Fruit fly (Drosophila melanogaster): ENCODE results near the gene CG8679.

The CG8679 gene

dm6 chr2L:21198633-21199264 is 19.6 kb downstream of the CG8679 start, which contains the start of gene Ret:
Ret (minus strand) TSS chr2L:21198762.
- TF ChIP-seq YL-1 (GFP tag; optimal IDR thresholded peaks at IDR 0.05) = no peak
- TF ChIP-seq CG15696 (tag; optimal IDR thresholded peaks at IDR 0.05) = peak; percentile 35
- TF ChIP-seq fd64A (GFP tag; optimal IDR thresholded peaks at IDR 0.05) = no peak
- no peak for TF ChIP-seq sna (GFP tag; IDR thresholded peaks at IDR 0.05; ENCODE audit: partially characterized antibody)
- TF ChIP-seq Dek (tag; optimal IDR thresholded peaks at IDR 0.05) = no peak
- no peak for TF ChIP-seq lmd (GFP tag; IDR thresholded peaks at IDR 0.05)
- no peak for TF ChIP-seq CG3847 (GFP tag; IDR thresholded peaks at IDR 0.05)
- no peak for TF ChIP-seq HLH4C (GFP tag; IDR thresholded peaks at IDR 0.05; ENCODE audit: partially characterized antibody)
- peak; percentile 11 for TF ChIP-seq CG1529 (GFP tag; optimal IDR thresholded peaks at IDR 0.05)
- TF ChIP-seq Blimp-1 (GFP tag; optimal IDR thresholded peaks at IDR 0.05) = peak; percentile 15
- peak; percentile 14; the same call in 1 of the 2 replicates for TF ChIP-seq ato (GFP tag; IDR thresholded peaks at IDR 0.05; ENCODE audit: partially characterized antibody)
- TF ChIP-seq Dref (GFP tag; IDR thresholded peaks at IDR 0.05) = no peak
- TF ChIP-seq CG1792 (GFP tag; optimal IDR thresholded peaks at IDR 0.05) = no peak
- TF ChIP-seq CG6813 (GFP tag; optimal IDR thresholded peaks at IDR 0.05) = peak; percentile 14
- no peak for TF ChIP-seq cwo (GFP tag; optimal IDR thresholded peaks at IDR 0.05)
- TF ChIP-seq CG2120 (GFP tag; optimal IDR thresholded peaks at IDR 0.05) = no peak
- peak; percentile 1 for TF ChIP-seq dmrt11E (tag; optimal IDR thresholded peaks at IDR 0.05)
- TF ChIP-seq CG31365 (tag; optimal IDR thresholded peaks at IDR 0.05) = no peak
- TF ChIP-seq CG13894 (tag; optimal IDR thresholded peaks at IDR 0.05) = peak; percentile 5
- TF ChIP-seq CG31441 (GFP tag; IDR thresholded peaks at IDR 0.05) = no peak
- TF ChIP-seq CG15479 (GFP tag; optimal IDR thresholded peaks at IDR 0.05) = peak; percentile 9
- TF ChIP-seq CG18599 (GFP tag; optimal IDR thresholded peaks at IDR 0.05) = peak; percentile 16
- no peak for TF ChIP-seq hb (GFP tag; IDR thresholded peaks at IDR 0.05; ENCODE audit: partially characterized antibody)
- TF ChIP-seq Deaf1 (tag; optimal IDR thresholded peaks at IDR 0.05) = peak; percentile 94
- no peak for TF ChIP-seq Dp (GFP tag; optimal IDR thresholded peaks at IDR 0.05)
- no peak for TF ChIP-seq Dip3 (GFP tag; optimal IDR thresholded peaks at IDR 0.05)
- no peak for TF ChIP-seq gce (GFP tag; IDR thresholded peaks at IDR 0.05)
- TF ChIP-seq CkIIα-i1 (GFP tag; IDR thresholded peaks at IDR 0.05) = no peak
- TF ChIP-seq CG18262 (tag; optimal IDR thresholded peaks at IDR 0.05) = no peak
- TF ChIP-seq nerfin-1 (tag; optimal IDR thresholded peaks at IDR 0.05) = peak; percentile 9
- TF ChIP-seq ken (GFP tag; IDR thresholded peaks at IDR 0.05) = no peak
- TF ChIP-seq Atf6 (GFP tag; IDR thresholded peaks at IDR 0.05) = no peak
- peak; percentile 37; the same call in 1 of the 3 replicates for TF ChIP-seq CG2199 (GFP tag; IDR thresholded peaks at IDR 0.05)
- no peak for TF ChIP-seq Neu2 (GFP tag; optimal IDR thresholded peaks at IDR 0.05; ENCODE audit: borderline replicate concordance)
- TF ChIP-seq CG12769 (tag; optimal IDR thresholded peaks at IDR 0.05) = no peak
- TF ChIP-seq CG11093 (GFP tag; IDR thresholded peaks at IDR 0.05) = no peak
- TF ChIP-seq HLH3B (GFP tag; IDR thresholded peaks at IDR 0.05) = no peak
- no peak for TF ChIP-seq CG9215 (GFP tag; IDR thresholded peaks at IDR 0.05)
- TF ChIP-seq Asciz (GFP tag; optimal IDR thresholded peaks at IDR 0.05) = peak; percentile 6
- TF ChIP-seq ATbp (GFP tag; optimal IDR thresholded peaks at IDR 0.05) = peak; percentile 50

- no peak for TF ChIP-seq bsh (GFP tag; optimal IDR thresholded peaks at IDR 0.05)
- no peak for TF ChIP-seq jing (GFP tag; optimal IDR thresholded peaks at IDR 0.05)
- TF ChIP-seq croc (GFP tag; conservative IDR thresholded peaks at IDR 0.05) = no peak
- TF ChIP-seq sna (GFP tag; IDR thresholded peaks at IDR 0.05; ENCODE audit: partially characterized antibody) = no peak
- peak; percentile 6 for TF ChIP-seq gem (tag; optimal IDR thresholded peaks at IDR 0.05)
- TF ChIP-seq CG12236 (GFP tag; optimal IDR thresholded peaks at IDR 0.05) = no peak
- no peak for TF ChIP-seq gsb (GFP tag; IDR thresholded peaks at IDR 0.05)
- no peak for TF ChIP-seq abd-A (tag; optimal IDR thresholded peaks at IDR 0.05)
- TF ChIP-seq yki (optimal IDR thresholded peaks at IDR 0.05) = no peak
- TF ChIP-seq eyg (GFP tag; optimal IDR thresholded peaks at IDR 0.05) = no peak
- TF ChIP-seq ro (GFP tag; IDR thresholded peaks at IDR 0.05) = no peak
- no peak for TF ChIP-seq lbe (GFP tag; optimal IDR thresholded peaks at IDR 0.05)
- no peak for TF ChIP-seq schlank (tag; optimal IDR thresholded peaks at IDR 0.05)
- TF ChIP-seq Dek (tag; optimal IDR thresholded peaks at IDR 0.05) = no peak
Observed at dm6 chr2L:21197178-21197577, 21.2 kb downstream of the CG8679 start.

Data from whole organism, embryonic.